Worm (Caenorhabditis elegans): Measurements from ENCODE around the gene ttr-38.
A peak's percentile ranks its signal among the peaks of the same experiment; 100 is the strongest.

Gene ttr-38

DNA sequence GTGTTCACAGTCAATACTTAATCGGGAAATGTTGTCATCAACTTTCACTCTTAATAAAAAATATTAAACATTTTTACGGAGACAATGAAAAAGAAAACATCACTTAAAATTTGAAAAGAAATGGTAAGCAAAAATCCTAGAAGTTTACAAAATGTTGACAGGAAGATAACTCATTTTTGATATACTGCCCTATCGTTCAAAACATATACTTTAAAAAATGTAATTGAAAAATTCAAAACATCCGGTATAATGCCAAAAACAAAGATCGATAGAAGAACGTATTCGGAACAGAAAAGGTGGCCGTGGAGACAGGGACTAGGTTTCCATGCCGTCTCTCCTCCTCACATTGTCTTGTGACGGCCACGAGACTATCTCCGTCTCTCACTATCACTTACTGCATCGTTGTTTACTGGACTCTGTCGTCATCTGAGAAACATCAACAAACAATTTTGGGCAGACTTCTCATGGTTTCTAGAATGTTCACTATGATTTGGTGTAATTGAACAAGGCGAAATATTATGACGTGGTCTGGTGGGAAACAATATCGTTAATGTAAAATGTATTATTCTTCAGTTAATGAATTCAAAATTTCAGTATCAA lies 33.2 kb upstream of the ttr-38 start, which contains the start of gene oga-1 (continued):
- TF ChIP-seq nhr-21 (tag; optimal IDR thresholded peaks at IDR 0.05) = peak; percentile 60
- no peak for TF ChIP-seq R02D3.7 (tag; optimal IDR thresholded peaks at IDR 0.05)
- peak; percentile 18 for TF ChIP-seq egl-27 (tag; optimal IDR thresholded peaks at IDR 0.05)
- peak; percentile 54 for TF ChIP-seq ztf-4 (tag; optimal IDR thresholded peaks at IDR 0.05)
- peak; percentile 33 for TF ChIP-seq lin-11 (tag; optimal IDR thresholded peaks at IDR 0.05)
- TF ChIP-seq lin-39 (tag; optimal IDR thresholded peaks at IDR 0.05) = no peak
- no peak for TF ChIP-seq gmeb-1 (tag; optimal IDR thresholded peaks at IDR 0.05)
- TF ChIP-seq elt-3 (tag; optimal IDR thresholded peaks at IDR 0.05) = no peak
- peak; percentile 73 for TF ChIP-seq nhr-25 (tag; optimal IDR thresholded peaks at IDR 0.05)
- TF ChIP-seq blmp-1 (tag; optimal IDR thresholded peaks at IDR 0.05; ENCODE audit: insufficient read depth) = peak; percentile 24

DNA sequence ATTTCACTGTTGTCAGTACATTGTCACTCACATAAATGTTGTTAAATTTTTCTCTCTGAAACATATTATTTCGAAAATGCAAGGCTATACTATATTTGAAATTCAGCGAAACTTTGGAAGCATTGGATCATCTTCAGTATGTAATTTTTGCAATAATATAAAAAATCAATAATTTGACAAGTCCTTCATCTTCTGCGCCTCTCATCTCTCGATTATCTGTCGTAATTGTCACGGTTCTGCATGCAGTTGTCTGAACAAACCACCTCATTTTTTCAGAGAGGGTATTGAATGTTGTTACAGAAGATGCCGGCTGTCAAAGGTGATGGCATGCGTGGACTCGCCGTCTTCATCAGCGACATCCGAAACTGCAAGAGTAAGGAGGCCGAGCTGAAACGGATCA lies 24.1 kb upstream of the ttr-38 start, which contains the start of gene apa-2:
Gene apa-2, plus strand, starts transcription at position 301 of the 400 bp plus-strand sequence.
- no peak for TF ChIP-seq alr-1 (tag; optimal IDR thresholded peaks at IDR 0.05)
- TF ChIP-seq ceh-16 (tag; optimal IDR thresholded peaks at IDR 0.05) = no peak
- no peak for TF ChIP-seq lsy-2 (tag; optimal IDR thresholded peaks at IDR 0.05)
- TF ChIP-seq sma-3 (GFP tag; optimal IDR thresholded peaks at IDR 0.05) = no peak
- no peak for TF ChIP-seq nhr-237 (tag; optimal IDR thresholded peaks at IDR 0.05)
- TF ChIP-seq sma-9 (GFP tag; optimal IDR thresholded peaks at IDR 0.05) = no peak
- no peak for TF ChIP-seq sma-9 (tag; optimal IDR thresholded peaks at IDR 0.05)
- TF ChIP-seq C34F6.9 (tag; optimal IDR thresholded peaks at IDR 0.05) = no peak
- TF ChIP-seq lin-39 (tag; optimal IDR thresholded peaks at IDR 0.05) = no peak
- no peak for TF ChIP-seq unc-62 (GFP tag; optimal IDR thresholded peaks at IDR 0.05)
- TF ChIP-seq mdl-1 (tag; optimal IDR thresholded peaks at IDR 0.05) = no peak

DNA sequence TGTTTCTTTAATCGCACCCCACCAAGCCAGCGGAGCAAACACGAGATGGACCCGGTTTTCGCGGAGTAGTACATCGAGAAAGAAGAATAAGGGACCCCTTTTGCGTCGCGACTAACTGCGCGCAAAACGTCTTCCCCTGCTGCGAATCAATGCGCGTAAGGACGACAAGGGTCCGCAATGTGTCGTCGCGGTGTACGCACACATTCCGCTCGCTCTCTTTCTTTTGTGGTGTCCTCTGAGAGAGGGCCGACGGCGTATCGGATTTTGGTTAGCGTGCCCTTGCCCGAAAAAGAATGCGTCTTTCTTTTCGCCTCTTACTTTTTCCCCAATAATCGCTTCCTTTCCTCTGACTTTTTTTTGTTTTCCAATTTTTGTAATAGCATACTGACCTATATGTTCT lies 23.5 kb upstream of the ttr-38 start:
- TF ChIP-seq sem-4 (tag; optimal IDR thresholded peaks at IDR 0.05) (peak; percentile 5), egl-27 (tag; optimal IDR thresholded peaks at IDR 0.05) (peak; percentile 55), C34F6.9 (tag; optimal IDR thresholded peaks at IDR 0.05) (peak; percentile 75), gmeb-1 (tag; optimal IDR thresholded peaks at IDR 0.05) (peak; percentile 21), nhr-129 (tag; optimal IDR thresholded peaks at IDR 0.05) (peak; percentile 81), mab-5 (tag; optimal IDR thresholded peaks at IDR 0.05) (peak; percentile 76), mdl-1 (tag; optimal IDR thresholded peaks at IDR 0.05) (peak in 1 of 2 experiments; percentile 65), nhr-6 (tag; optimal IDR thresholded peaks at IDR 0.05) (no peak), sma-9 (GFP tag; optimal IDR thresholded peaks at IDR 0.05) (peak; percentile 17), sma-9 (tag; optimal IDR thresholded peaks at IDR 0.05) (no peak), ztf-11 (tag; optimal IDR thresholded peaks at IDR 0.05) (no peak), lin-39 (tag; optimal IDR thresholded peaks at IDR 0.05) (no peak), crh-2 (tag; optimal IDR thresholded peaks at IDR 0.05) (peak; percentile 61), ztf-1 (GFP tag; conservative IDR thresholded peaks at IDR 0.05) (no peak), lin-13 (GFP tag; optimal IDR thresholded peaks at IDR 0.05) (peak; percentile 67), unc-55 (GFP tag; optimal IDR thresholded peaks at IDR 0.05) (peak; percentile 91), nhr-77 (tag; optimal IDR thresholded peaks at IDR 0.05) (no peak), lin-11 (tag; optimal IDR thresholded peaks at IDR 0.05) (peak; percentile 38), Y55F3AM.14 (GFP tag; optimal IDR thresholded peaks at IDR 0.05) (peak; percentile 69), ztf-4 (tag; optimal IDR thresholded peaks at IDR 0.05) (peak; percentile 28), lsy-2 (tag; optimal IDR thresholded peaks at IDR 0.05) (peak; percentile 54 to 63), zag-1 (tag; optimal IDR thresholded peaks at IDR 0.05) (peak; percentile 74), fos-1 (tag; optimal IDR thresholded peaks at IDR 0.05) (peak; percentile 41), nhr-10 (tag; optimal IDR thresholded peaks at IDR 0.05) (no peak), nhr-25 (tag; optimal IDR thresholded peaks at IDR 0.05) (no peak), snpc-4 (tag; optimal IDR thresholded peaks at IDR 0.05) (peak; percentile 8), F13H6.1 (tag; optimal IDR thresholded peaks at IDR 0.05) (peak; percentile 55), unc-39 (tag; optimal IDR thresholded peaks at IDR 0.05) (peak; percentile 14), ceh-82 (tag; optimal IDR thresholded peaks at IDR 0.05) (peak; percentile 44), nhr-21 (tag; optimal IDR thresholded peaks at IDR 0.05) (peak; percentile 5)

Data from whole organism, L2 larva.